Fruit fly (Drosophila melanogaster): ENCODE results near the gene CG7903.

- TF ChIP-seq CG5204 (GFP tag; optimal IDR thresholded peaks at IDR 0.05) (no peak), Hr96 (GFP tag; optimal IDR thresholded peaks at IDR 0.05) (no peak), Clk (GFP tag; optimal IDR thresholded peaks at IDR 0.05) (no peak), ovo (GFP tag; optimal IDR thresholded peaks at IDR 0.05) (no peak), CG7045 (GFP tag; optimal IDR thresholded peaks at IDR 0.05) (no peak), CG14711 (tag; optimal IDR thresholded peaks at IDR 0.05) (no peak), kay (GFP tag; ENCODE audit: borderline replicate concordance) (no peak), CG11617 (GFP tag; optimal IDR thresholded peaks at IDR 0.05) (no peak), toe (GFP tag; optimal IDR thresholded peaks at IDR 0.05) (no peak)
Measured at dm6 chr3R:29983886-29984285, 11.1 kb downstream of the CG7903 start.
